Fruit fly (Drosophila melanogaster): ENCODE measurements around the gene CG12025.

dm6 chr3L:1904440-1904839 lies 39.2 kb downstream of the CG12025 start:
- TF ChIP-seq Crg-1 (GFP tag; optimal IDR thresholded peaks at IDR 0.05) = no peak
- no peak for TF ChIP-seq ovo (GFP tag; optimal IDR thresholded peaks at IDR 0.05)
- TF ChIP-seq bab1 (GFP tag; optimal IDR thresholded peaks at IDR 0.05) = no peak
- TF ChIP-seq Clk (GFP tag; optimal IDR thresholded peaks at IDR 0.05) = no peak
- no peak for TF ChIP-seq Mnt (GFP tag; optimal IDR thresholded peaks at IDR 0.05)
- no peak for TF ChIP-seq CG11617 (GFP tag; optimal IDR thresholded peaks at IDR 0.05)
